Fruit fly (Drosophila melanogaster): Measurements from ENCODE around the gene CG17672.

CG17672 gene

dm6 chr3L:13068293-13068692 is 39.5 kb downstream of the CG17672 start (continued):
- no peak for TF ChIP-seq vvl (GFP tag; IDR thresholded peaks at IDR 0.05)
- TF ChIP-seq inv (GFP tag; IDR thresholded peaks at IDR 0.05; ENCODE audit: partially characterized antibody), result no peak
- no peak for TF ChIP-seq Hey (tag; optimal IDR thresholded peaks at IDR 0.05)
- TF ChIP-seq CG18619 (GFP tag; optimal IDR thresholded peaks at IDR 0.05), result peak; percentile 14
- no peak for TF ChIP-seq bowl (GFP tag; IDR thresholded peaks at IDR 0.05)
- TF ChIP-seq CG33557 (GFP tag; optimal IDR thresholded peaks at IDR 0.05), result peak; percentile 46
- no peak for TF ChIP-seq CG6683 (GFP tag; optimal IDR thresholded peaks at IDR 0.05)
- TF ChIP-seq CG9727 (GFP tag; optimal IDR thresholded peaks at IDR 0.05), result peak; percentile 75
- TF ChIP-seq so (GFP tag; IDR thresholded peaks at IDR 0.05), result no peak
- no peak for TF ChIP-seq gfzf (GFP tag; optimal IDR thresholded peaks at IDR 0.05)
- TF ChIP-seq CG8290 (GFP tag; optimal IDR thresholded peaks at IDR 0.05), result peak; percentile 24
- no peak for TF ChIP-seq CG8290 (tag; optimal IDR thresholded peaks at IDR 0.05)
- TF ChIP-seq CG12299 (tag; optimal IDR thresholded peaks at IDR 0.05), result no peak
- no peak for TF ChIP-seq sc (optimal IDR thresholded peaks at IDR 0.05)
- TF ChIP-seq sc (GFP tag; optimal IDR thresholded peaks at IDR 0.05), result peak; percentile 3
- no peak for TF ChIP-seq dan (GFP tag; IDR thresholded peaks at IDR 0.05)
- peak; percentile 21 for TF ChIP-seq Oli (tag; optimal IDR thresholded peaks at IDR 0.05)
- peak; percentile 21 for TF ChIP-seq gcm (GFP tag; optimal IDR thresholded peaks at IDR 0.05)
- no peak for TF ChIP-seq CG6765 (GFP tag; optimal IDR thresholded peaks at IDR 0.05)
- peak; percentile 72 for TF ChIP-seq gem (tag; optimal IDR thresholded peaks at IDR 0.05)
- no peak for TF ChIP-seq CG4854 (GFP tag; optimal IDR thresholded peaks at IDR 0.05)
- TF ChIP-seq CG6175 (GFP tag; IDR thresholded peaks at IDR 0.05), result no peak
- no peak for TF ChIP-seq CG12071 (GFP tag; optimal IDR thresholded peaks at IDR 0.05)
- peak; percentile 5 for TF ChIP-seq CG15479 (GFP tag; optimal IDR thresholded peaks at IDR 0.05)
- TF ChIP-seq dmrt11E (tag; optimal IDR thresholded peaks at IDR 0.05), result peak; percentile 85
- peak; percentile 10 for TF ChIP-seq CG11504 (tag; optimal IDR thresholded peaks at IDR 0.05)
- TF ChIP-seq Neu2 (GFP tag; optimal IDR thresholded peaks at IDR 0.05; ENCODE audit: borderline replicate concordance), result no peak
- no peak for TF ChIP-seq fd64A (GFP tag; optimal IDR thresholded peaks at IDR 0.05)
- TF ChIP-seq CG17361 (GFP tag; IDR thresholded peaks at IDR 0.05), result peak; percentile 35; the same call in 1 of the 3 replicates
- TF ChIP-seq prd (optimal IDR thresholded peaks at IDR 0.05), result no peak
- TF ChIP-seq prd (GFP tag; IDR thresholded peaks at IDR 0.05), result peak; percentile 38; the same call in 1 of the 3 replicates
- TF ChIP-seq CG14860 (GFP tag; IDR thresholded peaks at IDR 0.05; ENCODE audit: partially characterized antibody), result no peak
- peak; percentile 13; the same call in 1 of the 2 replicates for TF ChIP-seq aop (GFP tag; IDR thresholded peaks at IDR 0.05)
- peak; percentile 32 for TF ChIP-seq CG10209 (GFP tag; optimal IDR thresholded peaks at IDR 0.05)
- no peak for TF ChIP-seq CG4282 (GFP tag; optimal IDR thresholded peaks at IDR 0.05)
- TF ChIP-seq chif (GFP tag; optimal IDR thresholded peaks at IDR 0.05), result peak in 1 of 2 experiments; percentile 50
- TF ChIP-seq zen2 (GFP tag; IDR thresholded peaks at IDR 0.05; ENCODE audit: partially characterized antibody), result no peak
- peak; percentile 72 for TF ChIP-seq CG18262 (tag; optimal IDR thresholded peaks at IDR 0.05)
- TF ChIP-seq CG13287 (GFP tag; IDR thresholded peaks at IDR 0.05; ENCODE audit: partially characterized antibody), result no peak
- no peak for TF ChIP-seq twi (tag; optimal IDR thresholded peaks at IDR 0.05)
- TF ChIP-seq zf30C (GFP tag; optimal IDR thresholded peaks at IDR 0.05), result peak; percentile 72
- peak; percentile 3 for TF ChIP-seq bcd (GFP tag; optimal IDR thresholded peaks at IDR 0.05)
- TF ChIP-seq CG10959 (GFP tag; IDR thresholded peaks at IDR 0.05), result peak; percentile 42; the same call in 1 of the 2 replicates
- no peak for TF ChIP-seq Vsx1 (GFP tag; optimal IDR thresholded peaks at IDR 0.05)
- TF ChIP-seq phol (tag; optimal IDR thresholded peaks at IDR 0.05), result peak; percentile 63
- peak; percentile 46 for TF ChIP-seq CG13775 (GFP tag; optimal IDR thresholded peaks at IDR 0.05)
- TF ChIP-seq chm (GFP tag; IDR thresholded peaks at IDR 0.05), result no peak

Measured in whole organism, embryonic.